Fruit fly (Drosophila melanogaster) whole organism, prepupa: ENCODE measurements around the gene Fancd2.

ENCODE experiments used
- Blimp-1 ChIP-seq: fragments of 200-800 bp; sonication (Bioruptor generic); optimal IDR thresholded peaks from 3 replicates; lab custom pipeline; 2017; ENCODE audit warnings: missing biosample characterization, missing genetic modification characterization, mild to moderate bottlenecking, moderate library complexity, missing genetic modification reagents
- CG10631 ChIP-seq: fragments of 200-800 bp; sonication (Bioruptor generic); optimal IDR thresholded peaks from 2 replicates; lab custom pipeline; 2016; ENCODE audit warnings: missing biosample characterization, missing genetic modification characterization
- CG11294 ChIP-seq: fragments of 200-800 bp; sonication (Bioruptor generic); IDR thresholded peaks from 2 replicates; pipeline ENCODE4 v1.3.6; 2022; ENCODE audit warnings: missing biosample characterization, missing genetic modification characterization
- CG11762 ChIP-seq: fragments of 200-800 bp; sonication (Bioruptor generic); optimal IDR thresholded peaks from 3 replicates; lab custom pipeline; 2016; ENCODE audit warnings: missing biosample characterization, missing genetic modification characterization; ENCODE audit not compliant: insufficient read depth
- CG15336 ChIP-seq: fragments of 200-800 bp; sonication (Bioruptor generic); IDR thresholded peaks from 2 replicates; pipeline ENCODE4 v1.3.6; 2022; ENCODE audit warnings: missing biosample characterization, missing genetic modification characterization
- CG1621 ChIP-seq: fragments of 200-800 bp; sonication (Bioruptor generic); optimal IDR thresholded peaks from 3 replicates; lab custom pipeline; 2018; ENCODE audit warnings: missing biosample characterization, mild to moderate bottlenecking, missing genetic modification characterization
- CG16779 ChIP-seq: fragments of 200-800 bp; sonication (Bioruptor generic); optimal IDR thresholded peaks from 3 replicates; lab custom pipeline; 2017; ENCODE audit warnings: missing biosample characterization, mild to moderate bottlenecking, missing genetic modification characterization
- CG32006 ChIP-seq: fragments of 200-800 bp; sonication (Bioruptor generic); optimal IDR thresholded peaks from 3 replicates; lab custom pipeline; 2017; ENCODE audit warnings: missing biosample characterization, mild to moderate bottlenecking, missing genetic modification characterization
- CG34406 ChIP-seq: fragments of 200-800 bp; sonication (Bioruptor generic); optimal IDR thresholded peaks from 3 replicates; lab custom pipeline; 2016; ENCODE audit warnings: missing biosample characterization, missing genetic modification characterization
- CG3919 ChIP-seq: fragments of 200-800 bp; sonication (Bioruptor generic); optimal IDR thresholded peaks from 3 replicates; lab custom pipeline; 2016; ENCODE audit warnings: missing biosample characterization, missing genetic modification characterization
- CG6163 ChIP-seq: fragments of 200-800 bp; sonication (Bioruptor generic); IDR thresholded peaks from 3 replicates; pipeline ENCODE4 v1.3.6; 2022; ENCODE audit warnings: missing biosample characterization, missing genetic modification characterization
- CG6276 ChIP-seq: fragments of 200-800 bp; sonication (Bioruptor generic); optimal IDR thresholded peaks from 2 replicates; lab custom pipeline; 2017; ENCODE audit warnings: missing biosample characterization, mild to moderate bottlenecking, missing genetic modification characterization
- CG6792 ChIP-seq: fragments of 200-800 bp; sonication (Bioruptor generic); optimal IDR thresholded peaks from 3 replicates; lab custom pipeline; 2016; ENCODE audit warnings: missing biosample characterization, missing genetic modification characterization
- CG6808 ChIP-seq: fragments of 200-800 bp; sonication (Bioruptor generic); optimal IDR thresholded peaks from 3 replicates; lab custom pipeline; 2017; ENCODE audit warnings: missing biosample characterization, missing genetic modification characterization, mild to moderate bottlenecking, moderate library complexity, missing genetic modification reagents
- CG6854 ChIP-seq: fragments of 200-800 bp; sonication (Bioruptor generic); optimal IDR thresholded peaks from 2 replicates; lab custom pipeline; 2017; ENCODE audit warnings: missing biosample characterization, mild to moderate bottlenecking, missing genetic modification characterization
- CG8319 ChIP-seq: fragments of 200-800 bp; sonication (Bioruptor generic); optimal IDR thresholded peaks from 3 replicates; lab custom pipeline; 2016; ENCODE audit warnings: missing biosample characterization, missing genetic modification characterization
- CG8632 ChIP-seq: fragments of 200-800 bp; sonication (Bioruptor generic); optimal IDR thresholded peaks from 3 replicates; lab custom pipeline; 2016; ENCODE audit warnings: missing biosample characterization, missing genetic modification characterization
- CG9139 ChIP-seq: fragments of 200-800 bp; sonication (Bioruptor generic); optimal IDR thresholded peaks from 3 replicates; lab custom pipeline; 2017; ENCODE audit warnings: missing biosample characterization, mild to moderate bottlenecking, missing genetic modification characterization
- Eip78C ChIP-seq: fragments of 200-800 bp; sonication (Bioruptor generic); peaks from one replicate; lab custom pipeline; 2016; ENCODE audit warnings: missing biosample characterization, missing genetic modification characterization
- Eip93F ChIP-seq: fragments of 200-800 bp; sonication (Bioruptor generic); optimal IDR thresholded peaks from 2 replicates; lab custom pipeline; 2016; ENCODE audit warnings: missing biosample characterization, mild to moderate bottlenecking, missing genetic modification characterization
- Gug ChIP-seq: fragments of 200-800 bp; sonication (Bioruptor generic); IDR thresholded peaks from 2 replicates; pipeline ENCODE4 v1.3.6; 2022; ENCODE audit warnings: missing biosample characterization, missing genetic modification characterization
- Hr38 ChIP-seq: sonication (Bioruptor generic); optimal IDR thresholded peaks from 2 replicates; lab custom pipeline; 2016; ENCODE audit warnings: missing biosample characterization, missing genetic modification characterization
- Hr39 ChIP-seq: fragments of 200-800 bp; sonication (Bioruptor generic); optimal IDR thresholded peaks from 2 replicates; lab custom pipeline; 2016; ENCODE audit warnings: missing biosample characterization, missing genetic modification characterization
- Hr4 ChIP-seq: fragments of 200-800 bp; sonication (Bioruptor generic); optimal IDR thresholded peaks from 3 replicates; lab custom pipeline; 2016; ENCODE audit warnings: missing biosample characterization, missing genetic modification characterization
- Lpt ChIP-seq: fragments of 200-800 bp; sonication (Bioruptor generic); optimal IDR thresholded peaks from 3 replicates; lab custom pipeline; 2016; ENCODE audit warnings: missing biosample characterization, missing genetic modification characterization
- Met ChIP-seq: fragments of 200-800 bp; sonication (Bioruptor generic); optimal IDR thresholded peaks from 3 replicates; lab custom pipeline; 2016; ENCODE audit warnings: missing biosample characterization, missing genetic modification characterization
- OdsH ChIP-seq: fragments of 200-800 bp; sonication (Bioruptor generic); optimal IDR thresholded peaks from 3 replicates; lab custom pipeline; 2016; ENCODE audit warnings: missing biosample characterization, missing genetic modification characterization
- Smox ChIP-seq: fragments of 200-800 bp; sonication (Bioruptor generic); optimal IDR thresholded peaks from 3 replicates; lab custom pipeline; 2016; ENCODE audit warnings: missing biosample characterization, missing genetic modification characterization
- Sox14 ChIP-seq: fragments of 200-800 bp; sonication (Bioruptor generic); optimal IDR thresholded peaks from 3 replicates; lab custom pipeline; 2016; ENCODE audit warnings: missing biosample characterization, missing genetic modification characterization
- Sox15 ChIP-seq: fragments of 200-800 bp; sonication (Bioruptor generic); optimal IDR thresholded peaks from 3 replicates; lab custom pipeline; 2016; ENCODE audit warnings: missing biosample characterization, missing genetic modification characterization
- achi ChIP-seq: fragments of 200-800 bp; sonication (Bioruptor generic); optimal IDR thresholded peaks from 3 replicates; lab custom pipeline; 2016; ENCODE audit warnings: missing biosample characterization, missing genetic modification characterization
- acj6 ChIP-seq: fragments of 200-800 bp; sonication (Bioruptor generic); optimal IDR thresholded peaks from 3 replicates; lab custom pipeline; 2016; ENCODE audit warnings: missing biosample characterization, missing genetic modification characterization
- cyc ChIP-seq: fragments of 200-800 bp; sonication (Bioruptor generic); optimal IDR thresholded peaks from 3 replicates; lab custom pipeline; 2016; ENCODE audit warnings: missing biosample characterization, missing genetic modification characterization
- dac ChIP-seq: fragments of 200-800 bp; sonication (Bioruptor generic); optimal IDR thresholded peaks from 2 replicates; lab custom pipeline; 2017; ENCODE audit warnings: missing biosample characterization, mild to moderate bottlenecking, missing genetic modification characterization
- dsx ChIP-seq: fragments of 200-800 bp; optimal IDR thresholded peaks from 3 replicates; lab custom pipeline; 2019; ENCODE audit warnings: missing biosample characterization, mild to moderate bottlenecking, missing genetic modification characterization, moderate library complexity; ENCODE audit not compliant: poor library complexity, severe bottlenecking
- fd59A ChIP-seq: fragments of 200-800 bp; sonication (Bioruptor generic); optimal IDR thresholded peaks from 2 replicates; lab custom pipeline; 2017; ENCODE audit warnings: missing biosample characterization, mild to moderate bottlenecking, missing genetic modification characterization, missing genetic modification reagents
- fd85E ChIP-seq: fragments of 200-800 bp; sonication (Bioruptor generic); optimal IDR thresholded peaks from 3 replicates; lab custom pipeline; 2016; ENCODE audit warnings: missing biosample characterization, missing genetic modification characterization
- fkh ChIP-seq: fragments of 200-800 bp; sonication (Bioruptor generic); optimal IDR thresholded peaks from 3 replicates; lab custom pipeline; 2017; ENCODE audit warnings: missing biosample characterization, mild to moderate bottlenecking, missing genetic modification characterization, moderate library complexity
- pdm3 ChIP-seq: fragments of 200-800 bp; sonication (Bioruptor generic); optimal IDR thresholded peaks from 3 replicates; lab custom pipeline; 2016; ENCODE audit warnings: missing biosample characterization, missing genetic modification characterization
- salr ChIP-seq, 2 experiments: fragments of 200-800 bp; sonication (Bioruptor generic); optimal IDR thresholded peaks; 3 replicates each; lab custom pipeline; 2016 to 2018; ENCODE audit warnings: missing biosample characterization in 2 of 2, missing genetic modification characterization in 2 of 2, mild to moderate bottlenecking in 1 of 2
- spab ChIP-seq: fragments of 200-800 bp; sonication (Bioruptor generic); optimal IDR thresholded peaks from 2 replicates; lab custom pipeline; 2017; ENCODE audit warnings: missing biosample characterization, mild to moderate bottlenecking, missing genetic modification characterization, missing genetic modification reagents
- ss ChIP-seq, 2 experiments: fragments of 200-800 bp; sonication (Bioruptor generic); optimal IDR thresholded peaks; 2 replicates in 1 of 2; 3 replicates in 1 of 2; lab custom pipeline; 2017 to 2018; ENCODE audit warnings: mild to moderate bottlenecking in 2 of 2, missing biosample characterization in 2 of 2, missing genetic modification characterization in 2 of 2, moderate library complexity in 1 of 2
- svp ChIP-seq: fragments of 200-800 bp; sonication (Bioruptor generic); peaks from one replicate; lab custom pipeline; 2016; ENCODE audit warnings: missing biosample characterization, missing genetic modification characterization
- vri ChIP-seq: fragments of 200-800 bp; sonication (Bioruptor generic); optimal IDR thresholded peaks from 3 replicates; lab custom pipeline; 2016; ENCODE audit warnings: missing biosample characterization, mild to moderate bottlenecking, missing genetic modification characterization

Fancd2 gene

dm6 chr3R:20784436-20785368, 31.3 kb downstream of the Fancd2 start (continued):
- TF ChIP-seq dsx (GFP tag; lab: Kevin White, UChicago): peak; percentile 67
- TF ChIP-seq salr (GFP tag; optimal IDR thresholded peaks at IDR 0.05; lab: Kevin White, UChicago): peak; percentile 40 to 56
- TF ChIP-seq CG6792 (GFP tag; lab: Kevin White, UChicago): no peak
- no peak for TF ChIP-seq dac (GFP tag; lab: Kevin White, UChicago)
- TF ChIP-seq Gug (GFP tag; lab: Robert Waterston, UW): peak; percentile 63
- TF ChIP-seq ss (GFP tag; optimal IDR thresholded peaks at IDR 0.05; lab: Kevin White, UChicago): peak; percentile 38 to 74
- peak; percentile 18 for TF ChIP-seq Eip78C (GFP tag; lab: Kevin White, UChicago)
- TF ChIP-seq cyc: no peak
- peak; percentile 50 for TF ChIP-seq svp (GFP tag; lab: Kevin White, UChicago)
- TF ChIP-seq fkh (GFP tag; lab: Kevin White, UChicago): no peak
- no peak for TF ChIP-seq fd59A
- peak; percentile 60 for TF ChIP-seq CG16779 (tag; lab: Kevin White, UChicago)
- TF ChIP-seq Lpt (GFP tag; lab: Kevin White, UChicago): peak; percentile 70
- peak; percentile 76 for TF ChIP-seq CG6163 (GFP tag; lab: Robert Waterston, UW)
- TF ChIP-seq Eip93F (GFP tag; lab: Kevin White, UChicago): no peak
- TF ChIP-seq OdsH (GFP tag; lab: Kevin White, UChicago): no peak
- no peak for TF ChIP-seq Sox15 (GFP tag; lab: Kevin White, UChicago)
- TF ChIP-seq Sox14: no peak
- TF ChIP-seq CG32006: peak; percentile 25
- TF ChIP-seq CG6276 (GFP tag; lab: Kevin White, UChicago): peak; percentile 47
- peak; percentile 26 for TF ChIP-seq Met (GFP tag; lab: Kevin White, UChicago)
- TF ChIP-seq CG1621 (tag; lab: Kevin White, UChicago): peak; percentile 5
- peak; percentile 59; the same call in 1 of the 2 replicates for TF ChIP-seq CG11294
- TF ChIP-seq CG9139 (GFP tag; lab: Kevin White, UChicago): peak; percentile 62
- no peak for TF ChIP-seq acj6 (GFP tag; lab: Kevin White, UChicago)
- TF ChIP-seq CG8632 (GFP tag; lab: Kevin White, UChicago): peak; percentile 19
- peak; percentile 47 for TF ChIP-seq CG6854
- TF ChIP-seq CG11762: no peak
- no peak for TF ChIP-seq pdm3 (GFP tag; lab: Kevin White, UChicago)
- no peak for TF ChIP-seq spab (GFP tag; lab: Kevin White, UChicago)

DNA sequence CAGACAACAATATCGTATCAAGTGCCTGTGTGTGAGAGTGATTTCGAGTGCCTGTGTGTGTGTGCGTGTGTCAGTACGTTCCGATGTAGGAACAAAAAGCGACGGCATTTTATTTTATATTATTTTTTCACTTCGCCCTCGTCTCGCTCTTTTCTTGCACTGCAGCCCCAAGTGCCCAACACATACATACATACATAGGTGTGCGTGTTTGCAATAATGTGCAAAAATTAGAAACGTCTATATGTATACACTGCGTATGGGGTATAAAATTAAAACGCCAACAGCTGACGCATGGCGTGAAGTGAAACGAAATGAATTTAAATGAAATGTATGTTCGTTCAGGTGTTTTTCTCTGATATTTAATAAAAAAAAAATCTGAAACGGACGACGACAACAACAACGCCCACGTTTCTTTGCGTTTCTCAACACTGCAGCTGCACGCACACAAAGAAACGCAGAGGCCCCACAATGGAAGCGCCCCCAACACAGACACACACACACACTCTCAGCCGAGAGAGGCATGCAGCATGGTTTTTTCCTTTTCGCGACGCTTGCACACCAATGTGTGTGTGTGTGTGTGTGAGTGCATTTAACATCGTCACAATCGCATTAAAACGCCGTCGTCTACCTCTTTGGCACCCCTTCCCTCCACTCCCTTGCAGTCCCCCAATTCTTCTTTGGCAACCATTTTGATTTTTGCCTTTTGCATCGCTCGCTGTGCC, 32.1 kb downstream of the Fancd2 start:
- peak; percentile 59 for TF ChIP-seq OdsH (GFP tag; lab: Kevin White, UChicago)
- TF ChIP-seq salr (GFP tag; optimal IDR thresholded peaks at IDR 0.05; lab: Kevin White, UChicago): peak in 1 of 2 experiments; percentile 42
- peak; percentile 38 for TF ChIP-seq CG8319 (GFP tag; lab: Kevin White, UChicago)
- TF ChIP-seq CG10631 (GFP tag; lab: Kevin White, UChicago): peak; percentile 64
- TF ChIP-seq achi: peak; percentile 62
- TF ChIP-seq CG6808 (GFP tag; lab: Kevin White, UChicago): peak; percentile 67
- TF ChIP-seq CG34406 (GFP tag; lab: Kevin White, UChicago): peak; percentile 46
- peak; percentile 74 for TF ChIP-seq Hr4
- TF ChIP-seq vri: peak; percentile 64
- peak; percentile 54 for TF ChIP-seq Met (GFP tag; lab: Kevin White, UChicago)
- peak; percentile 55 for TF ChIP-seq Smox
- peak; percentile 77 for TF ChIP-seq svp (GFP tag; lab: Kevin White, UChicago)
- TF ChIP-seq CG8632 (GFP tag; lab: Kevin White, UChicago): peak; percentile 38
- TF ChIP-seq fkh (GFP tag; lab: Kevin White, UChicago): no peak
- TF ChIP-seq dsx (GFP tag; lab: Kevin White, UChicago): peak; percentile 35
- TF ChIP-seq Eip93F (GFP tag; lab: Kevin White, UChicago): no peak
- TF ChIP-seq Sox14: peak; percentile 85
- no peak for TF ChIP-seq fd85E (GFP tag; lab: Kevin White, UChicago)
- TF ChIP-seq dac (GFP tag; lab: Kevin White, UChicago): peak; percentile 1
- no peak for TF ChIP-seq Hr38 (GFP tag; lab: Kevin White, UChicago)
- TF ChIP-seq spab (GFP tag; lab: Kevin White, UChicago): peak; percentile 38
- no peak for TF ChIP-seq Blimp-1 (GFP tag; lab: Kevin White, UChicago)
- TF ChIP-seq Sox15 (GFP tag; lab: Kevin White, UChicago): no peak
- TF ChIP-seq CG3919 (GFP tag; lab: Kevin White, UChicago): peak; percentile 55
- TF ChIP-seq CG16779 (tag; lab: Kevin White, UChicago): peak; percentile 38
- TF ChIP-seq CG11294: peak; percentile 6; the same call in 1 of the 2 replicates
- peak; percentile 24 for TF ChIP-seq Hr39
- no peak for TF ChIP-seq CG1621 (tag; lab: Kevin White, UChicago)
- TF ChIP-seq CG6792 (GFP tag; lab: Kevin White, UChicago): peak; percentile 56
- TF ChIP-seq CG15336 (GFP tag; lab: Robert Waterston, UW): peak; percentile 33; the same call in 1 of the 2 replicates
